Worm (Caenorhabditis elegans) whole organism, L4 larva: ENCODE results near the gene lro-1.

Source experiments
- F10B5.3 ChIP-seq: sonication (generic microtip); optimal IDR thresholded peaks from 2 replicates; lab custom pipeline; 2016; ENCODE audit warnings: mild to moderate bottlenecking, missing genetic modification characterization, missing compliant biosample characterization
- Y48G9A.11 ChIP-seq: fragments of 200-800 bp; sonication (Bioruptor generic); IDR thresholded peaks from 2 replicates; pipeline ENCODE4 v1.3.6; 2022; ENCODE audit warnings: missing genetic modification reagents, missing genetic modification characterization, missing compliant biosample characterization
- Y5F2A.4 ChIP-seq: fragments of 200-800 bp; sonication (Bioruptor generic); optimal IDR thresholded peaks from 2 replicates; lab custom pipeline; 2018; ENCODE audit warnings: mild to moderate bottlenecking, missing genetic modification characterization, missing compliant biosample characterization
- Y75B8A.6 ChIP-seq: fragments of 200-800 bp; sonication (Bioruptor generic); IDR thresholded peaks from 2 replicates; pipeline ENCODE4 v1.3.6; 2022; ENCODE audit warnings: missing genetic modification reagents, missing genetic modification characterization, missing compliant biosample characterization
- ZK337.2 ChIP-seq: fragments of 200-800 bp; sonication (Bioruptor generic); IDR thresholded peaks from 2 replicates; pipeline ENCODE4 v1.3.6; 2022; ENCODE audit warnings: missing genetic modification reagents, missing genetic modification characterization, missing compliant biosample characterization
- ZK546.5 ChIP-seq, 2 experiments: sonication (generic microtip); optimal IDR thresholded peaks; 2 replicates each; lab custom pipeline; 2017; ENCODE audit warnings: missing biosample characterization in 2 of 2, missing genetic modification characterization in 2 of 2
- attf-4 ChIP-seq: sonication (generic microtip); optimal IDR thresholded peaks from 3 replicates; lab custom pipeline; 2017; ENCODE audit warnings: missing biosample characterization, missing genetic modification characterization
- ceh-28 ChIP-seq: fragments of 150-350 bp; optimal IDR thresholded peaks from 2 replicates; lab custom pipeline; 2014; ENCODE audit warnings: missing biosample characterization, missing genetic modification reagents, missing genetic modification characterization
- ceh-32 ChIP-seq: sonication (generic microtip); optimal IDR thresholded peaks from 2 replicates; lab custom pipeline; 2016; ENCODE audit warnings: mild to moderate bottlenecking, missing genetic modification characterization, missing compliant biosample characterization; ENCODE audit not compliant: poor library complexity
- ceh-44 ChIP-seq: fragments of 200-800 bp; sonication (Bioruptor generic); IDR thresholded peaks from 2 replicates; pipeline ENCODE4 v1.3.6; 2022; ENCODE audit warnings: missing genetic modification reagents, missing genetic modification characterization, missing compliant biosample characterization
- ctbp-1 ChIP-seq: fragments of 200-800 bp; sonication (Bioruptor generic); IDR thresholded peaks from 2 replicates; pipeline ENCODE4 v1.3.6; 2022; ENCODE audit warnings: missing genetic modification reagents, missing genetic modification characterization, missing compliant biosample characterization
- daf-19 ChIP-seq: fragments of 200-800 bp; sonication (Bioruptor generic); conservative IDR thresholded peaks from 2 replicates; pipeline ENCODE4 v1.3.6; 2022; ENCODE audit warnings: missing genetic modification characterization, missing compliant biosample characterization
- dmd-6 ChIP-seq: fragments of 200-800 bp; sonication (Bioruptor generic); IDR thresholded peaks from 2 replicates; pipeline ENCODE4 v1.3.6; 2022; ENCODE audit warnings: missing genetic modification reagents, missing genetic modification characterization, missing compliant biosample characterization
- dmd-8 ChIP-seq: fragments of 200-800 bp; sonication (Bioruptor generic); IDR thresholded peaks from 2 replicates; pipeline ENCODE4 v1.3.6; 2022; ENCODE audit warnings: missing genetic modification characterization, missing compliant biosample characterization
- dve-1 ChIP-seq: sonication (generic microtip); optimal IDR thresholded peaks from 2 replicates; lab custom pipeline; 2017; ENCODE audit warnings: antibody characterized with exemption, mild to moderate bottlenecking, missing genetic modification characterization, missing compliant biosample characterization; ENCODE audit not compliant: insufficient read depth
- egl-43 ChIP-seq: fragments of 200-800 bp; sonication (Bioruptor generic); IDR thresholded peaks from 2 replicates; pipeline ENCODE4 v1.3.6; 2022; ENCODE audit warnings: missing genetic modification reagents, missing genetic modification characterization, missing compliant biosample characterization
- fos-1 ChIP-seq: fragments of 150-350 bp; optimal IDR thresholded peaks from 2 replicates; lab custom pipeline; 2014; ENCODE audit warnings: missing biosample characterization, missing genetic modification characterization
- gei-8 ChIP-seq: fragments of 200-800 bp; sonication (Bioruptor generic); optimal IDR thresholded peaks from 2 replicates; lab custom pipeline; 2018; ENCODE audit warnings: mild to moderate bottlenecking, missing genetic modification characterization, missing compliant biosample characterization
- hif-1 ChIP-seq, 2 experiments: sonication (generic microtip); optimal IDR thresholded peaks; 2 replicates each; lab custom pipeline; 2016 to 2017; ENCODE audit warnings: missing compliant biosample characterization in 2 of 2, missing genetic modification characterization in 2 of 2, missing genetic modification reagents in 2 of 2, missing genotype in 2 of 2, mild to moderate bottlenecking in 1 of 2
- hlh-11 ChIP-seq: fragments of 200-800 bp; sonication (Bioruptor generic); optimal IDR thresholded peaks from 2 replicates; lab custom pipeline; 2018; ENCODE audit warnings: mild to moderate bottlenecking, missing genetic modification characterization, missing compliant biosample characterization
- hlh-30 ChIP-seq: sonication (generic microtip); optimal IDR thresholded peaks from 2 replicates; lab custom pipeline; 2017; ENCODE audit warnings: antibody characterized with exemption, mild to moderate bottlenecking, missing genetic modification characterization, missing compliant biosample characterization; ENCODE audit not compliant: insufficient read depth
- hmg-1.1 ChIP-seq: fragments of 200-800 bp; sonication (Bioruptor generic); IDR thresholded peaks from 2 replicates; pipeline ENCODE4 v1.3.6; 2022; ENCODE audit warnings: missing genetic modification reagents, missing genetic modification characterization, missing compliant biosample characterization
- jun-1 ChIP-seq: fragments of 150-350 bp; optimal IDR thresholded peaks from 2 replicates; lab custom pipeline; 2014; ENCODE audit warnings: missing biosample characterization, missing genetic modification reagents, missing genetic modification characterization
- lim-7 ChIP-seq: fragments of 200-800 bp; sonication (Bioruptor generic); IDR thresholded peaks from 2 replicates; pipeline ENCODE4 v1.3.6; 2022; ENCODE audit warnings: missing genetic modification characterization, missing compliant biosample characterization
- lin-15B ChIP-seq: fragments of 150-350 bp; sonication (generic microtip); optimal IDR thresholded peaks from 3 replicates; lab custom pipeline; 2014; ENCODE audit warnings: missing biosample characterization, missing genetic modification characterization
- lin-39 ChIP-seq: fragments of 150-350 bp; optimal IDR thresholded peaks from 2 replicates; lab custom pipeline; 2014; ENCODE audit warnings: missing biosample characterization, missing genetic modification reagents, missing genetic modification characterization
- madf-9 ChIP-seq: fragments of 200-800 bp; sonication (Bioruptor generic); conservative IDR thresholded peaks from 2 replicates; pipeline ENCODE4 v1.3.6; 2022; ENCODE audit warnings: missing genetic modification reagents, missing genetic modification characterization, missing compliant biosample characterization
- mdl-1 ChIP-seq, 2 experiments: fragments of 150-350 bp in 1 of 2; sonication (generic microtip) in 1 of 2; optimal IDR thresholded peaks; 2 replicates each; lab custom pipeline; 2014 to 2017; ENCODE audit warnings: missing biosample characterization in 2 of 2, missing genetic modification characterization in 2 of 2
- mdt-29 ChIP-seq: fragments of 200-800 bp; sonication (Bioruptor generic); IDR thresholded peaks from 2 replicates; pipeline ENCODE4 v1.3.6; 2022; ENCODE audit warnings: missing genetic modification reagents, missing genetic modification characterization, missing compliant biosample characterization
- mxl-2 ChIP-seq: fragments of 200-800 bp; sonication (Bioruptor generic); conservative IDR thresholded peaks from 2 replicates; pipeline ENCODE4 v1.3.6; 2022; ENCODE audit warnings: missing genetic modification reagents, missing genetic modification characterization, missing compliant biosample characterization
- nhr-10 ChIP-seq: fragments of 150-350 bp; optimal IDR thresholded peaks from 2 replicates; lab custom pipeline; 2014; ENCODE audit warnings: missing biosample characterization, missing genetic modification characterization
- nhr-102 ChIP-seq: sonication (generic microtip); optimal IDR thresholded peaks from 2 replicates; lab custom pipeline; 2016; ENCODE audit warnings: mild to moderate bottlenecking, missing genetic modification characterization, moderate library complexity, missing compliant biosample characterization
- nhr-11 ChIP-seq: fragments of 150-350 bp; optimal IDR thresholded peaks from 2 replicates; lab custom pipeline; 2014; ENCODE audit warnings: missing biosample characterization, missing genetic modification characterization
- nhr-25 ChIP-seq: sonication (generic microtip); optimal IDR thresholded peaks from 2 replicates; lab custom pipeline; 2017; ENCODE audit warnings: missing genetic modification characterization, mild to moderate bottlenecking, missing compliant biosample characterization, antibody characterized with exemption, moderate library complexity, borderline replicate concordance; ENCODE audit not compliant: insufficient read depth
- nhr-41 ChIP-seq: fragments of 200-800 bp; sonication (Bioruptor generic); IDR thresholded peaks from 2 replicates; pipeline ENCODE4 v1.3.6; 2022; ENCODE audit warnings: missing genetic modification reagents, missing genetic modification characterization, missing compliant biosample characterization
- nhr-48 ChIP-seq: sonication (generic microtip); optimal IDR thresholded peaks from 2 replicates; lab custom pipeline; 2016; ENCODE audit warnings: mild to moderate bottlenecking, missing genetic modification characterization, missing compliant biosample characterization
- nhr-76 ChIP-seq: fragments of 150-350 bp; optimal IDR thresholded peaks from 2 replicates; lab custom pipeline; 2014; ENCODE audit warnings: missing biosample characterization, missing genetic modification characterization
- php-3 ChIP-seq: fragments of 200-800 bp; sonication (Bioruptor generic); IDR thresholded peaks from 2 replicates; pipeline ENCODE4 v1.3.6; 2022; ENCODE audit warnings: missing genetic modification reagents, missing genetic modification characterization, missing compliant biosample characterization
- rbr-2 ChIP-seq: sonication (generic microtip); optimal IDR thresholded peaks from 2 replicates; lab custom pipeline; 2016; ENCODE audit warnings: missing genotype, missing genetic modification characterization, missing compliant biosample characterization
- saeg-2 ChIP-seq: fragments of 200-800 bp; sonication (Bioruptor generic); IDR thresholded peaks from 2 replicates; pipeline ENCODE4 v1.3.6; 2022; ENCODE audit warnings: missing genetic modification reagents, missing genetic modification characterization, missing compliant biosample characterization
- set-16 ChIP-seq: fragments of 200-800 bp; sonication (Bioruptor generic); IDR thresholded peaks from 2 replicates; pipeline ENCODE4 v1.3.6; 2022; ENCODE audit warnings: missing genetic modification reagents, missing genetic modification characterization, missing compliant biosample characterization
- snpc-1.2 ChIP-seq: fragments of 200-800 bp; sonication (Bioruptor generic); IDR thresholded peaks from 2 replicates; pipeline ENCODE4 v1.3.6; 2022; ENCODE audit warnings: missing genetic modification reagents, missing genetic modification characterization, missing compliant biosample characterization
- spr-1 ChIP-seq: sonication (generic microtip); optimal IDR thresholded peaks from 2 replicates; lab custom pipeline; 2016; ENCODE audit warnings: mild to moderate bottlenecking, missing genetic modification characterization, missing compliant biosample characterization
- spr-3 ChIP-seq: fragments of 200-800 bp; sonication (Bioruptor generic); optimal IDR thresholded peaks from 2 replicates; lab custom pipeline; 2018; ENCODE audit warnings: mild to moderate bottlenecking, missing genetic modification characterization, missing compliant biosample characterization
- tra-1 ChIP-seq: fragments of 200-800 bp; sonication (Bioruptor generic); IDR thresholded peaks from 2 replicates; pipeline ENCODE4 v1.3.6; 2022; ENCODE audit warnings: missing genetic modification reagents, missing genetic modification characterization, missing compliant biosample characterization
- unc-62 ChIP-seq, 3 experiments: fragments of 150-350 bp in 1 of 3; sonication (generic microtip); optimal IDR thresholded peaks in 2 of 3; peaks in 1 of 3; 1 replicate in 1 of 3; 2 replicates in 2 of 3; lab custom pipeline; 2014 to 2017; ENCODE audit warnings: missing biosample characterization in 3 of 3, missing genetic modification characterization in 3 of 3, missing genetic modification reagents in 3 of 3, missing genotype in 1 of 3
- zag-1 ChIP-seq: fragments of 150-350 bp; optimal IDR thresholded peaks from 2 replicates; lab custom pipeline; 2014; ENCODE audit warnings: missing biosample characterization, missing genetic modification characterization
- zip-2 ChIP-seq: fragments of 150-350 bp; optimal IDR thresholded peaks from 2 replicates; lab custom pipeline; 2014; ENCODE audit warnings: missing biosample characterization, missing genetic modification characterization
- ztf-11 ChIP-seq: fragments of 150-350 bp; optimal IDR thresholded peaks from 2 replicates; lab custom pipeline; 2014; ENCODE audit warnings: missing biosample characterization, missing genetic modification characterization

lro-1 gene

ce11 chrX:6263194-6263698 lies 8.6 kb upstream of the lro-1 start, which contains the start of gene W05H9.4 (continued):
- TF ChIP-seq zag-1 (tag; lab: Kevin White, UChicago), result no peak
- no peak for TF ChIP-seq lim-7 (GFP tag; lab: Robert Waterston, UW)
- TF ChIP-seq rbr-2 (tag; lab: Kevin White, UChicago), result peak; percentile 48
- TF ChIP-seq ztf-11 (tag; lab: Kevin White, UChicago), result no peak
- no peak for TF ChIP-seq madf-9
- no peak for TF ChIP-seq hif-1 (tag; optimal IDR thresholded peaks at IDR 0.05; lab: Kevin White, UChicago)
- no peak for TF ChIP-seq nhr-102 (tag; lab: Kevin White, UChicago)
- no peak for TF ChIP-seq ceh-32 (tag; lab: Kevin White, UChicago)
- TF ChIP-seq gei-8 (GFP tag; lab: Kevin White, UChicago), result no peak
- TF ChIP-seq ceh-44 (GFP tag; lab: Robert Waterston, UW), result no peak
- TF ChIP-seq Y5F2A.4 (GFP tag; lab: Kevin White, UChicago), result no peak
- TF ChIP-seq spr-3, result no peak
- TF ChIP-seq nhr-25 (tag; lab: Kevin White, UChicago), result peak; percentile 2
- TF ChIP-seq ZK337.2, result no peak
- TF ChIP-seq snpc-1.2 (GFP tag; lab: Robert Waterston, UW), result 0 out of 2 replicates have a peak, but pooled peaks have one; percentile 8
- peak; percentile 47; the same call in 1 of the 2 replicates for TF ChIP-seq hmg-1.1 (GFP tag; lab: Robert Waterston, UW)
- TF ChIP-seq set-16 (GFP tag; lab: Robert Waterston, UW), result no peak
- no peak for TF ChIP-seq php-3
- no peak for TF ChIP-seq ZK546.5 (tag; optimal IDR thresholded peaks at IDR 0.05; lab: Kevin White, UChicago)
- peak; percentile 8; the same call in 1 of the 2 replicates for TF ChIP-seq dmd-6 (GFP tag; lab: Robert Waterston, UW)
- no peak for TF ChIP-seq nhr-41 (GFP tag; lab: Robert Waterston, UW)
- TF ChIP-seq spr-1 (tag; lab: Kevin White, UChicago), result no peak
- no peak for TF ChIP-seq mdt-29 (GFP tag; lab: Robert Waterston, UW)
- peak; percentile 74 for TF ChIP-seq hlh-30 (tag; lab: Kevin White, UChicago)
- no peak for TF ChIP-seq egl-43 (GFP tag; lab: Robert Waterston, UW)
- no peak for TF ChIP-seq nhr-48
- TF ChIP-seq saeg-2 (GFP tag; lab: Robert Waterston, UW), result no peak
- no peak for TF ChIP-seq nhr-76 (tag; lab: Kevin White, UChicago)
- no peak for TF ChIP-seq nhr-11
- no peak for TF ChIP-seq zip-2
- TF ChIP-seq daf-19 (GFP tag; lab: Robert Waterston, UW), result no peak
- TF ChIP-seq dmd-8 (GFP tag; lab: Robert Waterston, UW), result no peak
- peak; percentile 53 for TF ChIP-seq hlh-11 (tag; lab: Kevin White, UChicago)
- peak in 1 of 2 experiments; percentile 33 for TF ChIP-seq mdl-1 (tag; optimal IDR thresholded peaks at IDR 0.05; lab: Kevin White, UChicago)
- TF ChIP-seq Y48G9A.11 (GFP tag; lab: Robert Waterston, UW), result no peak
- no peak for TF ChIP-seq unc-62 (GFP tag; optimal IDR thresholded peaks at IDR 0.05 in 1 of 2; lab: Kevin White, UChicago)
- TF ChIP-seq unc-62 (tag; optimal IDR thresholded peaks at IDR 0.05; lab: Kevin White, UChicago), result no peak
- TF ChIP-seq attf-4 (tag; lab: Kevin White, UChicago), result no peak
- no peak for TF ChIP-seq nhr-10
- no peak for TF ChIP-seq tra-1 (GFP tag; lab: Robert Waterston, UW)
- TF ChIP-seq mxl-2, result no peak
- no peak for TF ChIP-seq Y75B8A.6 (GFP tag; lab: Robert Waterston, UW)
- TF ChIP-seq jun-1 (tag; lab: Kevin White, UChicago), result no peak
- peak; percentile 22 for TF ChIP-seq dve-1 (tag; lab: Kevin White, UChicago)
- no peak for TF ChIP-seq ctbp-1
- peak; percentile 65 for TF ChIP-seq ceh-28 (tag; lab: Kevin White, UChicago)
- TF ChIP-seq lin-39, result no peak
- TF ChIP-seq F10B5.3 (tag; lab: Kevin White, UChicago), result no peak
- no peak for TF ChIP-seq fos-1 (tag; lab: Kevin White, UChicago)
- TF ChIP-seq lin-15B (tag; lab: Kevin White, UChicago), result no peak
